Fruit fly (Drosophila melanogaster): ENCODE results near the gene CG4301.

- TF ChIP-seq insv (optimal IDR thresholded peaks at IDR 0.05) (no peak), psq (optimal IDR thresholded peaks at IDR 0.05) (no peak)
Measured at dm6 chrX:16391397-16391796, 13.9 kb upstream of the CG4301 start, which contains the start of the genes TH1 and mei-41.
